Worm (Caenorhabditis elegans) whole organism, L1 larva: ENCODE results near the gene sri-6.

ENCODE experiments used
- ama-1 ChIP-seq: fragments of 150-350 bp; optimal IDR thresholded peaks from 2 replicates; lab custom pipeline; 2014
- ceh-90 ChIP-seq: sonication (generic microtip); optimal IDR thresholded peaks from 2 replicates; lab custom pipeline; 2016; ENCODE audit warnings: missing genetic modification characterization, missing compliant biosample characterization
- mep-1 ChIP-seq: fragments of 150-350 bp; optimal IDR thresholded peaks from 2 replicates; lab custom pipeline; 2014; ENCODE audit warnings: missing biosample characterization, missing genetic modification characterization
- nhr-76 ChIP-seq: sonication (generic microtip); optimal IDR thresholded peaks from 2 replicates; lab custom pipeline; 2017; ENCODE audit warnings: missing biosample characterization, missing genetic modification characterization
- nhr-84 ChIP-seq: sonication (generic microtip); optimal IDR thresholded peaks from 2 replicates; lab custom pipeline; 2017; ENCODE audit warnings: missing biosample characterization, missing genetic modification characterization
- snpc-4 ChIP-seq: fragments of 150-350 bp; optimal IDR thresholded peaks from 2 replicates; lab custom pipeline; 2014; ENCODE audit warnings: missing biosample characterization, missing genetic modification characterization

DNA sequence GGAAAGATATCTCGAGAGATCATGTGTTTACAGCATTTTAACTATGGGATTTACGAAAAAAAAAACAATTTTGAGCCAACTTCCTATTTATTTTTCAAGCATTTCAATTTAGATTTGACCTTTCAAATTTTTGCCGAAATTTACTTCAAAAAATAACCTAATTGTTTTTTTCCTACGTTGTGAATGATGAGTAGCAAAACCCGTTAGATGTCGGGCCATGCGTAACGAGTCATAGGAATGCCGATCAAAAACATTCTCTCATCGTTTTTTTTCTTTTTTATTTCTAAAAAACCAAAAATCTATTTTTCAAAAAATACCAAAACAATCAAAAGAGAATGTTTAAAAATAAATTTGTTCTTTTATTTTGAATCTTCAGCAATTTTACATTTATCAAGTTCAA is 22.6 kb upstream of the sri-6 start:
- TF ChIP-seq ama-1 (lab: Kevin White, UChicago) (no peak), snpc-4 (tag; lab: Kevin White, UChicago) (peak; percentile 96), mep-1 (tag; lab: Kevin White, UChicago) (no peak), nhr-76 (tag; lab: Kevin White, UChicago) (no peak), nhr-84 (tag; lab: Kevin White, UChicago) (no peak), ceh-90 (tag; lab: Kevin White, UChicago) (no peak)
